Worm (Caenorhabditis elegans) whole organism, L2 larva: ENCODE results near the gene aqp-6.

ENCODE experiments used
- C34F6.9 ChIP-seq: fragments of 150-350 bp; optimal IDR thresholded peaks from 2 replicates; lab custom pipeline; 2014; ENCODE audit warnings: missing biosample characterization, missing genetic modification characterization
- F13H6.1 ChIP-seq: sonication (generic microtip); optimal IDR thresholded peaks from 2 replicates; lab custom pipeline; 2016; ENCODE audit warnings: missing genetic modification characterization, missing compliant biosample characterization
- R02D3.7 ChIP-seq: fragments of 150-350 bp; optimal IDR thresholded peaks from 2 replicates; lab custom pipeline; 2014; ENCODE audit warnings: missing biosample characterization, missing genetic modification characterization
- Y55F3AM.14 ChIP-seq: fragments of 200-800 bp; sonication (Bioruptor generic); optimal IDR thresholded peaks from 2 replicates; lab custom pipeline; 2018; ENCODE audit warnings: mild to moderate bottlenecking, missing genetic modification characterization, missing compliant biosample characterization
- ZK546.5 ChIP-seq: sonication (generic microtip); optimal IDR thresholded peaks from 2 replicates; lab custom pipeline; 2017; ENCODE audit warnings: missing biosample characterization, missing genetic modification characterization
- aly-2 ChIP-seq: fragments of 150-350 bp; optimal IDR thresholded peaks from 2 replicates; lab custom pipeline; 2014; ENCODE audit warnings: missing biosample characterization, missing genetic modification characterization
- ama-1 ChIP-seq: fragments of 150-350 bp; optimal IDR thresholded peaks from 2 replicates; lab custom pipeline; 2018; ENCODE audit warnings: inconsistent platforms
- blmp-1 ChIP-seq: sonication (generic microtip); optimal IDR thresholded peaks from 2 replicates; lab custom pipeline; 2017; ENCODE audit warnings: missing genetic modification characterization, mild to moderate bottlenecking, missing compliant biosample characterization, antibody characterized with exemption, moderate library complexity; ENCODE audit not compliant: insufficient read depth
- ceh-82 ChIP-seq: fragments of 150-350 bp; optimal IDR thresholded peaks from 2 replicates; lab custom pipeline; 2014; ENCODE audit warnings: missing biosample characterization, missing genetic modification characterization
- crh-2 ChIP-seq: sonication (generic microtip); optimal IDR thresholded peaks from 2 replicates; lab custom pipeline; 2017; ENCODE audit warnings: missing biosample characterization, missing genetic modification characterization
- dmd-4 ChIP-seq: sonication (generic microtip); optimal IDR thresholded peaks from 2 replicates; lab custom pipeline; 2017; ENCODE audit warnings: missing biosample characterization, missing genetic modification characterization
- elt-1 ChIP-seq: fragments of 150-350 bp; optimal IDR thresholded peaks from 2 replicates; lab custom pipeline; 2014; ENCODE audit warnings: missing biosample characterization, missing genetic modification characterization
- elt-3 ChIP-seq: sonication (generic microtip); optimal IDR thresholded peaks from 2 replicates; lab custom pipeline; 2017; ENCODE audit warnings: missing biosample characterization, missing genetic modification characterization
- fos-1 ChIP-seq: fragments of 150-350 bp; optimal IDR thresholded peaks from 2 replicates; lab custom pipeline; 2014; ENCODE audit warnings: missing biosample characterization, missing genetic modification characterization
- gmeb-1 ChIP-seq: fragments of 150-350 bp; optimal IDR thresholded peaks from 2 replicates; lab custom pipeline; 2014; ENCODE audit warnings: missing biosample characterization, missing genetic modification characterization
- lin-11 ChIP-seq: fragments of 150-350 bp; sonication (generic microtip); optimal IDR thresholded peaks from 2 replicates; lab custom pipeline; 2014; ENCODE audit warnings: missing biosample characterization, missing genetic modification characterization, inconsistent platforms, mixed read lengths
- lin-13 ChIP-seq: fragments of 150-350 bp; optimal IDR thresholded peaks from 2 replicates; lab custom pipeline; 2014; ENCODE audit warnings: missing biosample characterization, missing genetic modification reagents, missing genetic modification characterization
- lsy-2 ChIP-seq, 2 experiments: fragments of 150-350 bp in 1 of 2; sonication (generic microtip) in 1 of 2; optimal IDR thresholded peaks; 2 replicates each; lab custom pipeline; 2014 to 2017; ENCODE audit warnings: missing biosample characterization in 2 of 2, missing genetic modification characterization in 2 of 2
- mab-5 ChIP-seq: fragments of 150-350 bp; optimal IDR thresholded peaks from 2 replicates; lab custom pipeline; 2014; ENCODE audit warnings: missing biosample characterization, missing genetic modification characterization
- mdl-1 ChIP-seq, 2 experiments: fragments of 150-350 bp in 1 of 2; sonication (generic microtip) in 1 of 2; optimal IDR thresholded peaks; 2 replicates each; lab custom pipeline; 2017; ENCODE audit warnings: missing biosample characterization in 2 of 2, missing genetic modification characterization in 2 of 2
- nhr-10 ChIP-seq: sonication (generic microtip); optimal IDR thresholded peaks from 2 replicates; lab custom pipeline; 2017; ENCODE audit warnings: missing biosample characterization, missing genetic modification characterization
- nhr-12 ChIP-seq: fragments of 150-350 bp; optimal IDR thresholded peaks from 2 replicates; lab custom pipeline; 2014; ENCODE audit warnings: missing biosample characterization, missing genetic modification characterization
- nhr-129 ChIP-seq: fragments of 150-350 bp; optimal IDR thresholded peaks from 2 replicates; lab custom pipeline; 2014; ENCODE audit warnings: missing biosample characterization, missing genetic modification characterization
- nhr-21 ChIP-seq: fragments of 150-350 bp; optimal IDR thresholded peaks from 2 replicates; lab custom pipeline; 2014; ENCODE audit warnings: missing biosample characterization, missing genetic modification characterization
- nhr-23 ChIP-seq: fragments of 150-350 bp; optimal IDR thresholded peaks from 2 replicates; lab custom pipeline; 2014; ENCODE audit warnings: missing biosample characterization, missing genetic modification reagents, missing genetic modification characterization
- nhr-25 ChIP-seq: fragments of 150-350 bp; sonication (generic microtip); optimal IDR thresholded peaks from 3 replicates; lab custom pipeline; 2014; ENCODE audit warnings: missing biosample characterization, missing genetic modification characterization
- nhr-6 ChIP-seq: fragments of 150-350 bp; optimal IDR thresholded peaks from 2 replicates; lab custom pipeline; 2014; ENCODE audit warnings: missing biosample characterization, missing genetic modification characterization
- peb-1 ChIP-seq: fragments of 150-350 bp; optimal IDR thresholded peaks from 2 replicates; lab custom pipeline; 2014; ENCODE audit warnings: missing biosample characterization, missing genetic modification characterization
- sem-4 ChIP-seq: fragments of 150-350 bp; optimal IDR thresholded peaks from 2 replicates; lab custom pipeline; 2014; ENCODE audit warnings: missing biosample characterization, missing genetic modification reagents, missing genetic modification characterization
- skn-1 ChIP-seq: sonication (generic microtip); optimal IDR thresholded peaks from 2 replicates; lab custom pipeline; 2017; ENCODE audit warnings: missing biosample characterization, missing genetic modification characterization
- sma-3 ChIP-seq: sonication (generic microtip); optimal IDR thresholded peaks from 2 replicates; lab custom pipeline; 2016; ENCODE audit warnings: missing genetic modification reagents, missing genetic modification characterization, missing compliant biosample characterization
- snpc-4 ChIP-seq: fragments of 150-350 bp; optimal IDR thresholded peaks from 2 replicates; lab custom pipeline; 2014; ENCODE audit warnings: missing biosample characterization, missing genetic modification characterization
- unc-39 ChIP-seq: fragments of 150-350 bp; optimal IDR thresholded peaks from 2 replicates; lab custom pipeline; 2014; ENCODE audit warnings: missing biosample characterization, missing genetic modification characterization
- unc-55 ChIP-seq: fragments of 150-350 bp; sonication (generic microtip); optimal IDR thresholded peaks from 3 replicates; lab custom pipeline; 2014; ENCODE audit warnings: missing biosample characterization, missing genetic modification reagents, missing genetic modification characterization
- unc-62 ChIP-seq: fragments of 150-350 bp; optimal IDR thresholded peaks from 2 replicates; lab custom pipeline; 2014; ENCODE audit warnings: missing biosample characterization, missing genetic modification reagents, missing genetic modification characterization
- zag-1 ChIP-seq: fragments of 150-350 bp; optimal IDR thresholded peaks from 2 replicates; lab custom pipeline; 2014; ENCODE audit warnings: missing biosample characterization, missing genetic modification characterization
- ztf-4 ChIP-seq: fragments of 150-350 bp; optimal IDR thresholded peaks from 2 replicates; lab custom pipeline; 2014; ENCODE audit warnings: missing biosample characterization, missing genetic modification characterization

The aqp-6 gene

DNA sequence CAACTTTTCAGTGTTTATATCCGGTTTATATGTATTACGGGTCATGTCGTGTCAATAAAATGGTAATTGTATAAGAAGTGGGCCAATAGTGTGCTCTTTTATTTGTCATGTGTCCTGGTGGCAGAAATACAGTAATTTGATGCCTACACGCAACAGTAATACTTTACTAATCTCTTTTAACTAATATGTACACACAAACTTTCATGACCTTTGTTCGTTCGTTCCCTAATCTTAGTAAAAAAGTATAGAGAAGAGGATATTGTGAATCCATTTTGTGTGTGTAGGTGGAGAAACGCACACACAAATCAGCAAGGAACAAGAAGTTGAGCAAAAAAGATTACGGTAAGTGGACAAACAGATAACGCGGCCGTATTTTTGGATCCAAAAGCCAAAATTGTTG, 22.6 kb downstream of the aqp-6 start:
- TF ChIP-seq crh-2: no peak
- TF ChIP-seq nhr-6 (tag; lab: Kevin White, UChicago): no peak
- TF ChIP-seq nhr-23: no peak
- TF ChIP-seq nhr-12 (tag; lab: Kevin White, UChicago): no peak
- TF ChIP-seq mdl-1 (tag; optimal IDR thresholded peaks at IDR 0.05; lab: Kevin White, UChicago): no peak
- TF ChIP-seq nhr-21 (tag; lab: Kevin White, UChicago): no peak
- TF ChIP-seq unc-39: no peak
- TF ChIP-seq skn-1 (tag; lab: Kevin White, UChicago): no peak
- TF ChIP-seq F13H6.1 (tag; lab: Kevin White, UChicago): no peak
- no peak for TF ChIP-seq elt-1
- no peak for TF ChIP-seq R02D3.7 (tag; lab: Kevin White, UChicago)
- TF ChIP-seq dmd-4 (tag; lab: Kevin White, UChicago): no peak
- no peak for TF ChIP-seq ZK546.5
- no peak for TF ChIP-seq C34F6.9 (tag; lab: Kevin White, UChicago)
- no peak for TF ChIP-seq nhr-25 (tag; lab: Kevin White, UChicago)

DNA sequence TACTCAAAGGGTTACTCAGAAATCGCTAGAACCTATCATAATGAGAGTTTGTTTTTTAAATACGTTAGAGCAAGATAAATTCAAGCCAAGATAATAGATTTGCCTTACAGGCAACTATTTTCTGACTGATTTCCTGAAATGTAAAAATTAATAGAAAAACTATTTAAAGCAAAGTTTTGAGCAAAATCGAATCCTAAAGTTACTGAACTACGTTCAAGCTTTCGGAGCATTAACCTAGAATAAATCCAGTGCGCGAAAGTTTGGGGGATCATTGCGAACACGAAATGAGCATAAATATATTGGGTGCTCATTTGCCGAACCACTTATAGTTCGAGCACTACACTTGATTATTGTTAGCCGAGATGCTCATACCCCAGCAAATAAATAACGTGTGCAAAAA, 23.4 kb downstream of the aqp-6 start, which contains the start of gene ceh-22:
TSS of gene ceh-22 (plus strand) at position 301 of the 400 bp plus-strand sequence.
- TF ChIP-seq crh-2 (no peak), elt-3 (tag; lab: Kevin White, UChicago) (no peak), mab-5 (tag; lab: Kevin White, UChicago) (no peak), mdl-1 (tag; optimal IDR thresholded peaks at IDR 0.05; lab: Kevin White, UChicago) (no peak), unc-55 (no peak), aly-2 (tag; lab: Kevin White, UChicago) (no peak), nhr-10 (no peak), gmeb-1 (no peak), dmd-4 (tag; lab: Kevin White, UChicago) (no peak), sma-3 (GFP tag; lab: Kevin White, UChicago) (no peak), lin-11 (no peak), skn-1 (tag; lab: Kevin White, UChicago) (no peak), snpc-4 (tag; lab: Kevin White, UChicago) (no peak)

DNA sequence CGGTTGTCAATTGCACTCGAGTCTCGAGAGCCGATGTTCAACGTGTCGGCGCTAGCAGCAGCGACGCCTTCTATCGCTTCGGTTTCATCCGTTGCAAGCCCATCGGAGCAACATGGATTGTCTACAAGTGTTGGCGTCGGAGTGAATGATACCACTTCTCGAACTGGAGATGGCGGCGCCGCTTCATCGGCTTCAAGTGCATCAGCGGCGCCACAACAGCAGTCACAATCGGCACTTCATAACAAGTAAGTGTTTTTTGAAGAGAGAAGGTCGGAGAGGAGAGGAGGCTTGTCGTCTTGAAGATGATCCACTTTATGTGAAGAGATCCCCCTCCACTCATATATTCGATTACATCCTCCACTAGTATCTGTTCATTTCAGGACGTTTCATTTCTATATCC, 24.4 kb downstream of the aqp-6 start:
- TF ChIP-seq lin-13 (GFP tag; lab: Kevin White, UChicago) (no peak), crh-2 (no peak), peb-1 (tag; lab: Kevin White, UChicago) (no peak), nhr-6 (tag; lab: Kevin White, UChicago) (no peak), F13H6.1 (tag; lab: Kevin White, UChicago) (peak; percentile 28), aly-2 (tag; lab: Kevin White, UChicago) (no peak)

DNA sequence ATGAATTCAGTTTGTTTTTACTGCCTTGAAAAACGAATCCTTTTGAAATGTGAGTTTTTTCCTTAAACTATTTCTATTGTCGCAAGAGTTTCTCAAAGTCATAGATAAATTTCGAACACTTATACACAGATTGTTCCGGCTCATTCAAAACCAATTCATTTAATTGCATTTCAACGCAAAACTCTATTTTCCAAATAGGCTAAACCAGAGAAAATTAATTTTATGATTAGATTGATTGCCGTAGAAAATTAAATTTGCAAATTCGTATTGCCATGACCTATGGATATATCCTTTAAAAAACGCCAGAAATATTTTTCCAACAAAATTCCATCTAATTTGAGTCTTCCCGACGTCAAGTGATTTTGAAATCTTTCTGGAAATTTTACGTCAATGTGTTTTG, 27.7 kb downstream of the aqp-6 start:
- TF ChIP-seq F13H6.1 (tag; lab: Kevin White, UChicago) (no peak), lin-13 (GFP tag; lab: Kevin White, UChicago) (no peak), crh-2 (no peak), sem-4 (tag; lab: Kevin White, UChicago) (no peak)
- TF ChIP-seq, all 48 proteins: peak for 0

DNA sequence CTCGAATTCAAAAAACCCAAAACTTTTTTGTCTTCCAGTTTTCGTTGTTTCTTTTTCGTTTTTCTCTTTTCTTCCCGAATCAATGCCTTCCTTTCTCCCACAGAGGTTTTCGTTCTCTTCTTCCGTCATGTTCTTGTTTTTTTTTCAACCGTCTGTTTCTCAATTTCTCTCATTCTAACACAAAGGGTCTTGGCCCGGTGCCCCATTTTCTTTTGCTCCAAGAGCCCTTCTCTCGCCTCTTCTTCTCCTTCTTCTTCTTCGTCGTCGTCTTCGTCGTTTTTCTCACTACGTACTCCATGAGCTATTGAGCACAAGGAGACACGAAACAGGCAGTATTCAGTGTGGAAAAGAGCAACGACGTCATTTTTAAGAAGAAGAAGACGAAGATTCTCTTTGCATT, 29.2 kb downstream of the aqp-6 start:
- TF ChIP-seq elt-1: no peak
- TF ChIP-seq lsy-2 (tag; optimal IDR thresholded peaks at IDR 0.05; lab: Kevin White, UChicago): peak in 1 of 2 experiments; percentile 52
- no peak for TF ChIP-seq unc-62 (GFP tag; lab: Kevin White, UChicago)
- no peak for TF ChIP-seq unc-39
- peak in 1 of 2 experiments; percentile 41 for TF ChIP-seq mdl-1 (tag; optimal IDR thresholded peaks at IDR 0.05; lab: Kevin White, UChicago)
- TF ChIP-seq fos-1 (tag; lab: Kevin White, UChicago): no peak
- no peak for TF ChIP-seq ama-1
- TF ChIP-seq nhr-23: no peak
- no peak for TF ChIP-seq nhr-12 (tag; lab: Kevin White, UChicago)
- peak; percentile 13 for TF ChIP-seq crh-2
- no peak for TF ChIP-seq R02D3.7 (tag; lab: Kevin White, UChicago)
- peak; percentile 60 for TF ChIP-seq Y55F3AM.14 (GFP tag; lab: Kevin White, UChicago)
- peak; percentile 70 for TF ChIP-seq zag-1
- TF ChIP-seq blmp-1: no peak
- TF ChIP-seq ztf-4 (tag; lab: Kevin White, UChicago): no peak
- TF ChIP-seq nhr-129 (tag; lab: Kevin White, UChicago): peak; percentile 73
- no peak for TF ChIP-seq nhr-25 (tag; lab: Kevin White, UChicago)
- peak; percentile 64 for TF ChIP-seq F13H6.1 (tag; lab: Kevin White, UChicago)
- peak; percentile 81 for TF ChIP-seq C34F6.9 (tag; lab: Kevin White, UChicago)
- TF ChIP-seq unc-55: peak; percentile 66
- peak; percentile 15 for TF ChIP-seq lin-11
- no peak for TF ChIP-seq ceh-82 (tag; lab: Kevin White, UChicago)
